Fruit fly (Drosophila melanogaster): ENCODE data around the gene elg1.

elg1 gene

dm6 chr3L:16146539-16146934 lies 14.7 kb downstream of the elg1 start (continued):
- TF ChIP-seq fd3F (GFP tag; optimal IDR thresholded peaks at IDR 0.05) (peak; percentile 54), tio (GFP tag; optimal IDR thresholded peaks at IDR 0.05) (no peak), CG7963 (GFP tag; IDR thresholded peaks at IDR 0.05; ENCODE audit: partially characterized antibody) (no peak), CG9932 (GFP tag; IDR thresholded peaks at IDR 0.05) (no peak; the same call in 1 of the 2 replicates), Nf-YA (GFP tag; IDR thresholded peaks at IDR 0.05) (no peak), ems (GFP tag; optimal IDR thresholded peaks at IDR 0.05) (no peak), CG31365 (tag; optimal IDR thresholded peaks at IDR 0.05) (no peak), lilli (GFP tag; optimal IDR thresholded peaks at IDR 0.05) (peak; percentile 36), CHES-1-like (GFP tag; optimal IDR thresholded peaks at IDR 0.05) (no peak), Rx (GFP tag; IDR thresholded peaks at IDR 0.05) (no peak), unc-4 (GFP tag; IDR thresholded peaks at IDR 0.05; ENCODE audit: partially characterized antibody) (no peak), pros (GFP tag; optimal IDR thresholded peaks at IDR 0.05) (no peak), Blimp-1 (GFP tag; optimal IDR thresholded peaks at IDR 0.05) (no peak), CG3847 (GFP tag; IDR thresholded peaks at IDR 0.05) (0 out of 2 replicates have a peak, but pooled peaks have one; percentile 26), Dp (GFP tag; optimal IDR thresholded peaks at IDR 0.05) (no peak), btn (GFP tag; optimal IDR thresholded peaks at IDR 0.05) (no peak), Scr (GFP tag; IDR thresholded peaks at IDR 0.05; ENCODE audit: partially characterized antibody) (no peak), dpn (GFP tag; optimal IDR thresholded peaks at IDR 0.05) (peak in 1 of 2 experiments; percentile 0), CG13775 (GFP tag; optimal IDR thresholded peaks at IDR 0.05) (peak; percentile 16), tll (GFP tag; optimal IDR thresholded peaks at IDR 0.05) (no peak), trh (GFP tag; optimal IDR thresholded peaks at IDR 0.05) (no peak), CG2875 (GFP tag; optimal IDR thresholded peaks at IDR 0.05) (no peak), CG33557 (GFP tag; optimal IDR thresholded peaks at IDR 0.05) (no peak), pfk (GFP tag; optimal IDR thresholded peaks at IDR 0.05) (no peak), knrl (GFP tag; IDR thresholded peaks at IDR 0.05; ENCODE audit: partially characterized antibody) (no peak), Dip2 (GFP tag; IDR thresholded peaks at IDR 0.05) (no peak), zen2 (GFP tag; IDR thresholded peaks at IDR 0.05; ENCODE audit: partially characterized antibody) (no peak), croc (GFP tag; conservative IDR thresholded peaks at IDR 0.05) (no peak), luna (GFP tag; optimal IDR thresholded peaks at IDR 0.05) (no peak), sc (optimal IDR thresholded peaks at IDR 0.05) (no peak), sc (GFP tag; optimal IDR thresholded peaks at IDR 0.05) (no peak), cwo (GFP tag; optimal IDR thresholded peaks at IDR 0.05) (peak; percentile 16), pzg (GFP tag; optimal IDR thresholded peaks at IDR 0.05) (no peak), Fer3 (tag; optimal IDR thresholded peaks at IDR 0.05) (peak; percentile 71), CG12942 (GFP tag; optimal IDR thresholded peaks at IDR 0.05) (no peak), CG18011 (GFP tag; optimal IDR thresholded peaks at IDR 0.05) (no peak), sima (GFP tag; optimal IDR thresholded peaks at IDR 0.05) (no peak), CG4328 (GFP tag; optimal IDR thresholded peaks at IDR 0.05) (no peak), CG10209 (GFP tag; optimal IDR thresholded peaks at IDR 0.05) (peak; percentile 29), fu2 (GFP tag; optimal IDR thresholded peaks at IDR 0.05) (no peak), chif (GFP tag; optimal IDR thresholded peaks at IDR 0.05) (no peak), bsh (GFP tag; optimal IDR thresholded peaks at IDR 0.05) (no peak), CG18476 (GFP tag; optimal IDR thresholded peaks at IDR 0.05) (peak; percentile 1), Stat92E (GFP tag; optimal IDR thresholded peaks at IDR 0.05) (no peak), az2 (GFP tag; optimal IDR thresholded peaks at IDR 0.05) (no peak), TFAM (GFP tag; optimal IDR thresholded peaks at IDR 0.05) (no peak), danr (GFP tag; IDR thresholded peaks at IDR 0.05) (no peak; the same call in 1 of the 2 replicates), oc (tag; optimal IDR thresholded peaks at IDR 0.05) (no peak), CG11560 (tag; IDR thresholded peaks at IDR 0.05) (0 out of 3 replicates have a peak, but pooled peaks have one; percentile 24), HmgZ (tag; optimal IDR thresholded peaks at IDR 0.05) (peak; percentile 24)
